Fruit fly (Drosophila melanogaster) Kc167 (cell line): ENCODE results near the gene Cht7.

Source experiments
- Myc ChIP-seq: fragments of >200 bp; optimal IDR thresholded peaks from 2 replicates; lab custom pipeline; 2017; ENCODE audit warnings: missing external identifiers
- Sin3A ChIP-seq: fragments of >200 bp; optimal IDR thresholded peaks from 2 replicates; lab custom pipeline; 2018; ENCODE audit warnings: missing external identifiers
- h ChIP-seq: fragments of >200 bp; optimal IDR thresholded peaks from 3 replicates; lab custom pipeline; 2018; ENCODE audit warnings: missing external identifiers
- insv ChIP-seq: fragments of >200 bp; optimal IDR thresholded peaks from 3 replicates; lab custom pipeline; 2018; ENCODE audit warnings: missing external identifiers
- psq ChIP-seq: fragments of >200 bp; optimal IDR thresholded peaks from 2 replicates; lab custom pipeline; 2017; ENCODE audit warnings: missing external identifiers
- ttk ChIP-seq: sonication (Bioruptor generic); optimal IDR thresholded peaks from 2 replicates; lab custom pipeline; 2017; ENCODE audit warnings: missing external identifiers

dm6 chr3L:3078398-3079155, 28.2 kb downstream of the Cht7 start:
- TF ChIP-seq h (lab: Kevin White, UChicago), result no peak
- no peak for TF ChIP-seq psq (lab: Kevin White, UChicago)
- no peak for TF ChIP-seq Sin3A (lab: Kevin White, UChicago)
- no peak for TF ChIP-seq ttk (lab: Kevin White, UChicago)
- TF ChIP-seq Myc, result no peak
- no peak for TF ChIP-seq insv (lab: Kevin White, UChicago)
